Worm (Caenorhabditis elegans): Measurements from ENCODE around the gene bath-10.

The bath-10 gene

ce11 chrII:3367100-3367499 lies 7.8 kb upstream of the bath-10 start, which contains the start of gene Y49F6C.6:
Y49F6C.6 (minus strand) TSS chrII:3367200.
- TF ChIP-seq W03F9.2 (tag; optimal IDR thresholded peaks at IDR 0.05) (no peak), him-1 (tag; optimal IDR thresholded peaks at IDR 0.05) (no peak), dao-5 (tag; optimal IDR thresholded peaks at IDR 0.05) (no peak)

- TF ChIP-seq him-1 (tag; optimal IDR thresholded peaks at IDR 0.05) (no peak), dao-5 (tag; optimal IDR thresholded peaks at IDR 0.05) (no peak), W03F9.2 (tag; optimal IDR thresholded peaks at IDR 0.05) (no peak)
These were observed 6.8 kb upstream of the bath-10 start, which contains the start of gene Y49F6C.7 for ce11 chrII:3368097-3368496. Y49F6C.7 (minus strand) TSS chrII:3368197.

- TF ChIP-seq him-1 (tag; optimal IDR thresholded peaks at IDR 0.05) (no peak), W03F9.2 (tag; optimal IDR thresholded peaks at IDR 0.05) (no peak), dao-5 (tag; optimal IDR thresholded peaks at IDR 0.05) (no peak)
These were observed 4.8 kb upstream of the bath-10 start, which contains the start of gene Y49F6C.8 for ce11 chrII:3370061-3370460. Y49F6C.8 (minus strand) TSS chrII:3370111.

ce11 chrII:3371010-3371409 lies 3.9 kb upstream of the bath-10 start, which contains the start of gene bath-23:
bath-23 (plus strand) TSS chrII:3371310.
- TF ChIP-seq W03F9.2 (tag; optimal IDR thresholded peaks at IDR 0.05) (no peak), dao-5 (tag; optimal IDR thresholded peaks at IDR 0.05) (no peak), him-1 (tag; optimal IDR thresholded peaks at IDR 0.05) (no peak)

ce11 chrII:3373875-3374274 lies 1.0 kb upstream of the bath-10 start:
- TF ChIP-seq him-1 (tag; optimal IDR thresholded peaks at IDR 0.05), result no peak
- TF ChIP-seq dao-5 (tag; optimal IDR thresholded peaks at IDR 0.05), result no peak
- TF ChIP-seq W03F9.2 (tag; optimal IDR thresholded peaks at IDR 0.05), result no peak

DNA sequence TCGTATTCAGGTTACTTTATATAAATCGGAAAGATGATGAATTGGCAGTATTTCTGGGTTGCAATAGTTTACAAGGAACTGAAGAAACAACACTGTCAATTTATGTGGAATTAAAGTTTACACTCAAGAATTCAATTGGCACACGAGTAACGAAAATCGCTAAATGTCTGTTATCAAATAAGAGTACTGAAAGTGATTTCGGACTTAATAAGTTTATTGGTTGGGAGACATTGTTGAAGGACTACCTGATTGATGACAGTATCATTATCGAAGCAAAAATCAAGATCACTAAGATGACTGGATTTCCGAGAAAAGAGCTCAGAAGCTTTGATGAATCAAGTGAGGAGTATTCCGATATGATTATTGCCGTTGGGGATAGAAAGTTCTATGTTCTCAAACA lies 423 bp downstream of the bath-10 start:
- TF ChIP-seq W03F9.2 (tag; optimal IDR thresholded peaks at IDR 0.05) (no peak), him-1 (tag; optimal IDR thresholded peaks at IDR 0.05) (no peak), dao-5 (tag; optimal IDR thresholded peaks at IDR 0.05) (no peak)

- no peak for TF ChIP-seq him-1 (tag; optimal IDR thresholded peaks at IDR 0.05)
- no peak for TF ChIP-seq dao-5 (tag; optimal IDR thresholded peaks at IDR 0.05)
- no peak for TF ChIP-seq W03F9.2 (tag; optimal IDR thresholded peaks at IDR 0.05)
These were observed 1.9 kb downstream of the bath-10 start, which contains the start of gene bath-9 for ce11 chrII:3376789-3377188. bath-9 (plus strand) TSS chrII:3377089.

DNA sequence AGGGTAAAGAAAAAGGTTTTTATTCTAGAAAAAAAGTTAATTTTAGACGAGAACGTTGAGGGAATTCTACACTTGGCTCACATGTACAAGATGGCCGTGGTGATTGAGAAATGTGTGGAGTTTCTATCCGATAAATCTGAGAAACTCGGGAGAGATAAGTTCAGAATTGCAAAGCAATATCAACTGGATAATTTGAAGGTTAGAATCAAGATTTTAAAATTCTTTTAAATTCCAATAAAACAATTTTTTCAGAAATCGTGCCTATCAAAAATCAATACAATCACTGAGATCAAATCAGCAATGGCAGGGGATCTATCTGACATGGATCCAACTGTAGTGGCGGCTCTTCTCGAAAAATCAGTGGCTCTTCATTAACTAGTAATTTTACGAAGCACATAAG lies 3.4 kb downstream of the bath-10 start, which contains the start of gene Y49F6C.2:
Gene Y49F6C.2, plus strand, starts transcription at position 301 of the 400 bp plus-strand sequence.
- TF ChIP-seq W03F9.2 (tag; optimal IDR thresholded peaks at IDR 0.05) (no peak), dao-5 (tag; optimal IDR thresholded peaks at IDR 0.05) (no peak), him-1 (tag; optimal IDR thresholded peaks at IDR 0.05) (no peak)

ce11 chrII:3381510-3381909 lies 6.6 kb downstream of the bath-10 start, which contains the start of gene T06D4.1:
T06D4.1 (plus strand) TSS chrII:3381830.
- TF ChIP-seq him-1 (tag; optimal IDR thresholded peaks at IDR 0.05), result no peak
- no peak for TF ChIP-seq W03F9.2 (tag; optimal IDR thresholded peaks at IDR 0.05)
- no peak for TF ChIP-seq dao-5 (tag; optimal IDR thresholded peaks at IDR 0.05)

DNA sequence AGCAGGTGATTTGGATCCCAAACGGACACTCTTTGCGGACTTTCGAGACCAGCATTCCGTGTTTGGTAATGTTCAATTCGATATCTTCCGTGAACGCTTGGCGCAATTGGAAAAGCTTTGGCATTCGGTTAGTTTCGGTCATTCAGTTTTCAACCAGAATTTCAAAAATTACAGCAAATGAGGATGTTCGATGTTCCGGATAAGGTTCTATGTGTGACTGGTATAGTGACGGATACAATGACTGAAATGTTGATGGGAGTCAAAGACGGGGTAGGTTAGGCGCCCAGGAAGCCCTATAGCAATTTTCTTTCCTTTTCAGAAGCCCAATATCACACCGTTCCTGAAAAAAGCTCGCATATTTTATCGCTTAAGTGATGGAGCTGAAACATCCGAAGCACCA lies 8.2 kb downstream of the bath-10 start:
- TF ChIP-seq him-1 (tag; optimal IDR thresholded peaks at IDR 0.05) (no peak), W03F9.2 (tag; optimal IDR thresholded peaks at IDR 0.05) (no peak)

- TF ChIP-seq him-1 (tag; optimal IDR thresholded peaks at IDR 0.05), result no peak
- no peak for TF ChIP-seq dao-5 (tag; optimal IDR thresholded peaks at IDR 0.05)
- TF ChIP-seq W03F9.2 (tag; optimal IDR thresholded peaks at IDR 0.05), result no peak
These were observed 10.9 kb downstream of the bath-10 start, which contains the start of gene T06D4.2 for ce11 chrII:3385736-3386135. T06D4.2 (minus strand) TSS chrII:3385905.

ce11 chrII:3387503-3387902 lies 12.6 kb downstream of the bath-10 start, which contains the start of gene T06D4.6:
T06D4.6 (minus strand) TSS chrII:3387603.
- TF ChIP-seq dao-5 (tag; optimal IDR thresholded peaks at IDR 0.05) (no peak), W03F9.2 (tag; optimal IDR thresholded peaks at IDR 0.05) (no peak), him-1 (tag; optimal IDR thresholded peaks at IDR 0.05) (no peak)

- TF ChIP-seq dao-5 (tag; optimal IDR thresholded peaks at IDR 0.05) (no peak), W03F9.2 (tag; optimal IDR thresholded peaks at IDR 0.05) (no peak), him-1 (tag; optimal IDR thresholded peaks at IDR 0.05) (no peak)
These were observed 20.6 kb downstream of the bath-10 start, which contains the start of gene nep-20 for ce11 chrII:3395484-3395883. nep-20 (minus strand) TSS chrII:3395584.

DNA sequence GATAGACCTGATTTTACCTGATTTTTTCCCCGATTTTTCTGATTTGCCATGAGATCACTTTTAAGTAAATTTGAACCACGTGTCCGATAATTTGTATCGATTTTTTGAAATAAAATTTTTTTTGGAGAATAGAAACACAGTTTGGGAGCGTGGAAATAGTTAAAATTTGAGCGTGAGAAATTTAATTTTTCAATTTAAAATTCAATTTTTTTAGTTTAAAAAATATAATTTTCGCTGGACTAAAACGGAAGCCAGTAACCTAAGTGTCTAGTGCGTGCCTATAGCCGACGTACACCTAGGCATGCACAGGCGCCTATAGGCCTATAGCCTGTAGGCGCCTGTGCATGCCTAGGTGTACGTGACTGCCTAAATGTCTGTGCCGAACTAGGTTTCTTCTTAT lies 24.3 kb downstream of the bath-10 start, which contains the start of gene nep-9:
Gene nep-9, minus strand, starts transcription at position 101 of the 400 bp plus-strand sequence.
- TF ChIP-seq W03F9.2 (tag; optimal IDR thresholded peaks at IDR 0.05), result no peak
- no peak for TF ChIP-seq dao-5 (tag; optimal IDR thresholded peaks at IDR 0.05)
- no peak for TF ChIP-seq him-1 (tag; optimal IDR thresholded peaks at IDR 0.05)

DNA sequence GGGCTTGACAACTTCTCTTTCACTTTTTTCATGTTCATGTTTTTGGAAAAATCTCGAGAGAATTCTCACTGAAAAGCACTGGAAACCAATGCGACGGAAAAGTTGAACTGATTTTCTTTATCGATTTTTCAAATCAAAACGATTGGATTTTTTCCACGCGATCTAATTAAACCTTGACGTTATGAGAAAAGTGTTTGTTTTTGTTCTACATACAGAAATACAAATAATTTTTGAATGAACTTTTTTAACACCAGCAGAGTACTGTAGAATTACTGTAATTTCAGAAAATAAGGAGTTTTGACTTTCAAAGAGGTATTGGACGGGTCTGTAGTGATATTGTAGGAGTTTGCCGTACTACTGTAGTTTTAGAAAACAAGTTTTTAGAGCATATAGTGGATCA lies 28.0 kb downstream of the bath-10 start, which contains the start of gene nep-10:
Gene nep-10, minus strand, starts transcription at position 101 of the 400 bp plus-strand sequence.
- TF ChIP-seq dao-5 (tag; optimal IDR thresholded peaks at IDR 0.05), result no peak
- no peak for TF ChIP-seq W03F9.2 (tag; optimal IDR thresholded peaks at IDR 0.05)

All from whole organism, L4/young adult.